Fruit fly (Drosophila melanogaster): Measurements from ENCODE around the gene CG32266.

DNA sequence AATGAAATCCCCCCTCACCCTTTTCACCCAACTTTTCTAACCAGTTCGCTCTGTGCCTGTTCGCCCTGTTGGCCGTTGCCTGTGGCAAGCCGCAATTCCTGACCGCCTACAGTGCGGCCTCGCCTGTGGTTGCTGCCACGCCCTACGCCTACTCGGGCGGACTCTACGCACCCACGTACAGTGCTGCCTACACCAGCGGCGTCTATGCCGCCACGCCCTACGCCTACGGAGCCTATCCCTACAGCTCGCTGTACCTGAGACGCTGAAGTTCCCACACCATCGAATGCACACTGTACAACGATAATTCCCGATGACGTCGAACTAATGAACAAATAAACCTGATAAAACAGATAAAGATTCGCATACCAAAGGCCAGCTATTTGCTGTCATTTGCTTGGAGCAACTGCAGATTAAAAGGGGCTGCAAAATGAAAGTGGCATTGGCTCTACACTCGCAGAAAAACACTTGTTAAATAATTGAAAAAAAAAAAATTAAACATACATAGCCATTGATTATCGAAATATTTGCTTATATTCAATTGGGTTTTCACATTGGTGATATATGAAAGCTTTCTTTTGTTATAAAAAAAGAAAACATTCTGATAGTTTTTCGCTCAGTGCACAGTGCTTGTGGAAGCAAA lies 559 bp downstream of the CG32266 start:
- TF ChIP-seq Abd-B (GFP tag; optimal IDR thresholded peaks at IDR 0.05): no peak
- no peak for TF ChIP-seq jim (GFP tag; optimal IDR thresholded peaks at IDR 0.05)
- peak; percentile 7 for TF ChIP-seq ey (GFP tag; optimal IDR thresholded peaks at IDR 0.05)
- no peak for TF ChIP-seq Sp1 (GFP tag; optimal IDR thresholded peaks at IDR 0.05)
- TF ChIP-seq psq (GFP tag; optimal IDR thresholded peaks at IDR 0.05): no peak
- no peak for TF ChIP-seq sage (GFP tag; optimal IDR thresholded peaks at IDR 0.05)
- no peak for TF ChIP-seq dsf (GFP tag; optimal IDR thresholded peaks at IDR 0.05; ENCODE audit: borderline replicate concordance)
- no peak for TF ChIP-seq brk (GFP tag; optimal IDR thresholded peaks at IDR 0.05)
- TF ChIP-seq h (GFP tag; optimal IDR thresholded peaks at IDR 0.05): no peak
- no peak for TF ChIP-seq br (GFP tag; optimal IDR thresholded peaks at IDR 0.05)

All from whole organism, wandering third instar larva.